Worm (Caenorhabditis elegans) whole organism, late embryonic: ENCODE data around the gene T22G5.1.

ENCODE experiments used
- ceh-34 ChIP-seq: sonication (generic microtip); optimal IDR thresholded peaks from 2 replicates; lab custom pipeline; 2016; ENCODE audit warnings: mild to moderate bottlenecking, missing genetic modification characterization, missing compliant biosample characterization
- dmd-4 ChIP-seq: sonication (generic microtip); optimal IDR thresholded peaks from 2 replicates; lab custom pipeline; 2016; ENCODE audit warnings: borderline replicate concordance, missing genetic modification characterization, missing compliant biosample characterization
- fkh-10 ChIP-seq: fragments of 150-350 bp; optimal IDR thresholded peaks from 2 replicates; lab custom pipeline; 2014; ENCODE audit warnings: missing biosample characterization, missing genetic modification reagents, missing genetic modification characterization
- pha-4 ChIP-seq: fragments of 150-350 bp; optimal IDR thresholded peaks from 2 replicates; lab custom pipeline; 2018; ENCODE audit warnings: missing biosample characterization, missing genetic modification reagents, missing genetic modification characterization
- unc-55 ChIP-seq: sonication (generic microtip); optimal IDR thresholded peaks from 2 replicates; lab custom pipeline; 2017; ENCODE audit warnings: missing biosample characterization, missing genetic modification reagents, missing genetic modification characterization
- unc-86 ChIP-seq: sonication (generic microtip); optimal IDR thresholded peaks from 2 replicates; lab custom pipeline; 2016; ENCODE audit warnings: missing genetic modification characterization, missing compliant biosample characterization

DNA sequence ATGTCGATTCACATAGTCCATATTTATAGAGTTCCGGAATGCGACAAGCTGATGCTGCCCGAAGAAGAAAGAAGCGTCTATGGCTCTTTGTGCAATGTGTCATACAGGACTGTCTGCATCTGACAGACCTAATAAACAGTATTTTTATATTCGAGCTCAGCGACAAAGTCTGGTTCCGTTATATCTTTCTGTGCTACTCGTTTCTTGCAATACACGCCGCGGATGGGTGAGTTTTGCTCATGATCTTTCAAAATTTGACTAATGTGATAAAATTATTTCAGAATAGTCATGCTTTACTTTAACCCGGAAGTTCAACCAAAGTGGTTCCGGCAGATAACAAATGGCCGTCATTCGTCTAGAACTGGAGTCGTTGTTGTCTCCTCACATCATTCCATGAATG, 12.9 kb upstream of the T22G5.1 start:
- TF ChIP-seq fkh-10 (GFP tag; lab: Kevin White, UChicago) (no peak), pha-4 (tag; lab: Kevin White, UChicago) (no peak), dmd-4 (tag; lab: Kevin White, UChicago) (no peak), unc-86 (tag; lab: Kevin White, UChicago) (no peak), ceh-34 (tag; lab: Kevin White, UChicago) (no peak), unc-55 (no peak)
